Worm (Caenorhabditis elegans) whole organism, L4 larva: ENCODE data around the gene twk-13.
A peak's percentile ranks its signal among the peaks of the same experiment; 100 is the strongest.

Experiments
- ZK546.5 ChIP-seq, 2 experiments: sonication (generic microtip); optimal IDR thresholded peaks; 2 replicates each; lab custom pipeline; 2017; ENCODE audit warnings: missing biosample characterization in 2 of 2, missing genetic modification characterization in 2 of 2
- ces-1 ChIP-seq: fragments of 150-350 bp; sonication (generic microtip); optimal IDR thresholded peaks from 4 replicates; lab custom pipeline; 2014; ENCODE audit warnings: missing biosample characterization, missing genetic modification reagents, missing genetic modification characterization
- egl-43 ChIP-seq: fragments of 200-800 bp; sonication (Bioruptor generic); IDR thresholded peaks from 2 replicates; pipeline ENCODE4 v1.3.6; 2022; ENCODE audit warnings: missing genetic modification reagents, missing genetic modification characterization, missing compliant biosample characterization
- fkh-10 ChIP-seq: fragments of 150-350 bp; optimal IDR thresholded peaks from 2 replicates; lab custom pipeline; 2014; ENCODE audit warnings: missing biosample characterization, missing genetic modification reagents, missing genetic modification characterization
- lsy-2 ChIP-seq, 2 experiments: fragments of 150-350 bp in 1 of 2; sonication (generic microtip) in 1 of 2; optimal IDR thresholded peaks; 2 replicates each; lab custom pipeline; 2014 to 2017; ENCODE audit warnings: missing biosample characterization in 2 of 2, missing genetic modification characterization in 2 of 2
- mes-2 ChIP-seq: sonication (generic microtip); optimal IDR thresholded peaks from 2 replicates; lab custom pipeline; 2016; ENCODE audit warnings: missing genotype, mild to moderate bottlenecking, missing genetic modification characterization, missing compliant biosample characterization; ENCODE audit not compliant: poor library complexity, severe bottlenecking
- php-3 ChIP-seq: fragments of 200-800 bp; sonication (Bioruptor generic); IDR thresholded peaks from 2 replicates; pipeline ENCODE4 v1.3.6; 2022; ENCODE audit warnings: missing genetic modification reagents, missing genetic modification characterization, missing compliant biosample characterization
- pqm-1 ChIP-seq: sonication (generic microtip); optimal IDR thresholded peaks from 2 replicates; lab custom pipeline; 2017; ENCODE audit warnings: missing biosample characterization, missing genetic modification characterization
- skn-1 ChIP-seq: fragments of 150-350 bp; optimal IDR thresholded peaks from 2 replicates; lab custom pipeline; 2014; ENCODE audit warnings: missing biosample characterization, missing genetic modification characterization
- snpc-4 ChIP-seq: fragments of 150-350 bp; optimal IDR thresholded peaks from 2 replicates; lab custom pipeline; 2014; ENCODE audit warnings: missing biosample characterization, missing genetic modification characterization
- unc-130 ChIP-seq: sonication (generic microtip); optimal IDR thresholded peaks from 2 replicates; lab custom pipeline; 2016; ENCODE audit warnings: missing genetic modification reagents, missing genetic modification characterization, missing compliant biosample characterization
- unc-39 ChIP-seq: sonication (generic microtip); optimal IDR thresholded peaks from 2 replicates; lab custom pipeline; 2017; ENCODE audit warnings: missing biosample characterization, missing genetic modification characterization
- zip-2 ChIP-seq: fragments of 150-350 bp; optimal IDR thresholded peaks from 2 replicates; lab custom pipeline; 2014; ENCODE audit warnings: missing biosample characterization, missing genetic modification characterization
- ztf-11 ChIP-seq: fragments of 150-350 bp; optimal IDR thresholded peaks from 2 replicates; lab custom pipeline; 2014; ENCODE audit warnings: missing biosample characterization, missing genetic modification characterization

- TF ChIP-seq skn-1, result no peak
- peak; percentile 99 for TF ChIP-seq php-3 (GFP tag; lab: Robert Waterston, UW)
- TF ChIP-seq snpc-4 (tag; lab: Kevin White, UChicago), result no peak
- peak; percentile 83 for TF ChIP-seq unc-130
- peak; percentile 95 for TF ChIP-seq mes-2 (tag; lab: Kevin White, UChicago)
- peak; percentile 49 for TF ChIP-seq ztf-11 (tag; lab: Kevin White, UChicago)
- TF ChIP-seq zip-2 (tag; lab: Kevin White, UChicago), result peak; percentile 60
- TF ChIP-seq ZK546.5 (tag; optimal IDR thresholded peaks at IDR 0.05; lab: Kevin White, UChicago), result peak in 1 of 2 experiments; percentile 23
- peak; percentile 55 for TF ChIP-seq ces-1 (GFP tag; lab: Kevin White, UChicago)
- TF ChIP-seq lsy-2 (tag; optimal IDR thresholded peaks at IDR 0.05; lab: Kevin White, UChicago), result peak; percentile 58 to 86
- TF ChIP-seq egl-43, result peak; percentile 100
- TF ChIP-seq unc-39, result no peak
- peak; percentile 60 for TF ChIP-seq fkh-10 (GFP tag; lab: Kevin White, UChicago)
- TF ChIP-seq pqm-1, result no peak
Measured at ce11 chrV:12303453-12304077, 34.2 kb downstream of the twk-13 start.
